Fruit fly (Drosophila melanogaster) whole organism, embryonic: ENCODE data around the gene Acsx4.

Experiments used
- Atf6 ChIP-seq: fragments of 200-800 bp; sonication (Bioruptor generic); IDR thresholded peaks from 2 replicates; pipeline ENCODE4 v1.3.6; 2022; ENCODE audit warnings: missing biosample characterization, missing genetic modification characterization
- B-H2 ChIP-seq: fragments of 200-800 bp; sonication (Bioruptor generic); optimal IDR thresholded peaks from 2 replicates; lab custom pipeline; 2018; ENCODE audit warnings: missing biosample characterization, mild to moderate bottlenecking, missing genetic modification characterization
- CG12769 ChIP-seq: fragments of 200-800 bp; sonication (Bioruptor generic); optimal IDR thresholded peaks from 2 replicates; lab custom pipeline; 2019; ENCODE audit warnings: missing biosample characterization, mild to moderate bottlenecking, missing genetic modification characterization, moderate library complexity
- CG12942 ChIP-seq: fragments of 200-800 bp; sonication (Bioruptor generic); optimal IDR thresholded peaks from 3 replicates; lab custom pipeline; 2016; ENCODE audit warnings: missing biosample characterization, missing genetic modification characterization
- CG16779 ChIP-seq: fragments of 200-800 bp; sonication (Bioruptor generic); IDR thresholded peaks from 2 replicates; pipeline ENCODE4 v1.3.6; 2022; ENCODE audit warnings: missing biosample characterization, missing genetic modification characterization
- CG17361 ChIP-seq: fragments of 200-800 bp; sonication (Bioruptor generic); IDR thresholded peaks from 3 replicates; pipeline ENCODE4 v1.3.6; 2022; ENCODE audit warnings: missing biosample characterization, missing genetic modification characterization
- CG17385 ChIP-seq: fragments of 200-800 bp; sonication (Bioruptor generic); optimal IDR thresholded peaks from 3 replicates; lab custom pipeline; 2018; ENCODE audit warnings: missing biosample characterization, mild to moderate bottlenecking, missing genetic modification characterization
- CG17568 ChIP-seq: fragments of 200-800 bp; sonication (Bioruptor generic); optimal IDR thresholded peaks from 2 replicates; lab custom pipeline; 2018; ENCODE audit warnings: missing biosample characterization, mild to moderate bottlenecking, missing genetic modification characterization, moderate library complexity
- CG18619 ChIP-seq: fragments of 200-800 bp; sonication (Bioruptor generic); optimal IDR thresholded peaks from 3 replicates; lab custom pipeline; 2017; ENCODE audit warnings: missing biosample characterization, mild to moderate bottlenecking, missing genetic modification characterization
- CG34376 ChIP-seq: fragments of 200-800 bp; sonication (Bioruptor generic); optimal IDR thresholded peaks from 2 replicates; lab custom pipeline; 2018; ENCODE audit warnings: missing biosample characterization, mild to moderate bottlenecking, missing genetic modification characterization
- CG4617 ChIP-seq: fragments of 200-800 bp; sonication (Bioruptor generic); optimal IDR thresholded peaks from 3 replicates; lab custom pipeline; 2016; ENCODE audit warnings: missing biosample characterization, missing genetic modification characterization, borderline replicate concordance
- CG6791 ChIP-seq: fragments of 200-800 bp; sonication (Bioruptor generic); IDR thresholded peaks from 3 replicates; pipeline ENCODE4 v1.3.6; 2022; ENCODE audit warnings: missing biosample characterization, missing genetic modification characterization; ENCODE audit not compliant: partially characterized antibody
- CG6854 ChIP-seq: fragments of 200-800 bp; sonication (Bioruptor generic); optimal IDR thresholded peaks from 3 replicates; lab custom pipeline; 2017; ENCODE audit warnings: missing biosample characterization, mild to moderate bottlenecking, missing genetic modification characterization
- CG7372 ChIP-seq: fragments of 200-800 bp; sonication (Bioruptor generic); IDR thresholded peaks from 2 replicates; pipeline ENCODE4 v1.3.6; 2022; ENCODE audit warnings: missing biosample characterization, missing genetic modification characterization
- CG7963 ChIP-seq: fragments of 200-800 bp; sonication (Bioruptor generic); IDR thresholded peaks from 3 replicates; pipeline ENCODE4 v1.3.6; 2022; ENCODE audit warnings: missing biosample characterization, missing genetic modification characterization; ENCODE audit not compliant: partially characterized antibody
- CG8765 ChIP-seq: fragments of 200-800 bp; sonication (Bioruptor generic); IDR thresholded peaks from 2 replicates; pipeline ENCODE4 v1.3.6; 2022; ENCODE audit warnings: missing biosample characterization, missing genetic modification characterization
- CG9817 ChIP-seq: fragments of 200-800 bp; sonication (Bioruptor generic); optimal IDR thresholded peaks from 2 replicates; lab custom pipeline; 2018; ENCODE audit warnings: missing biosample characterization, mild to moderate bottlenecking, missing genetic modification characterization, moderate library complexity
- Dip2 ChIP-seq: fragments of 200-800 bp; sonication (Bioruptor generic); IDR thresholded peaks from 2 replicates; pipeline ENCODE4 v1.3.6; 2022; ENCODE audit warnings: missing biosample characterization, missing genetic modification characterization
- Dip3 ChIP-seq: fragments of 200-800 bp; sonication (Bioruptor generic); optimal IDR thresholded peaks from 3 replicates; lab custom pipeline; 2016; ENCODE audit warnings: missing biosample characterization, missing genetic modification characterization
- Doc2 ChIP-seq: fragments of 200-800 bp; sonication (Bioruptor generic); IDR thresholded peaks from 2 replicates; pipeline ENCODE4 v1.3.6; 2022; ENCODE audit warnings: missing biosample characterization, missing genetic modification characterization
- Doc3 ChIP-seq: fragments of 200-800 bp; sonication (Bioruptor generic); IDR thresholded peaks from 3 replicates; pipeline ENCODE4 v1.3.6; 2022; ENCODE audit warnings: missing biosample characterization, missing genetic modification characterization; ENCODE audit not compliant: partially characterized antibody
- Eip74EF ChIP-seq, 2 experiments: fragments of 200-800 bp in 1 of 2; fragments of >200 bp in 1 of 2; sonication (Bioruptor generic) in 1 of 2; optimal IDR thresholded peaks; 2 replicates each; lab custom pipeline; 2017 to 2019; ENCODE audit warnings: missing biosample characterization in 2 of 2, missing genetic modification characterization in 2 of 2, mild to moderate bottlenecking in 1 of 2, moderate library complexity in 1 of 2
- Hand ChIP-seq: fragments of 200-800 bp; sonication (Bioruptor generic); optimal IDR thresholded peaks from 2 replicates; lab custom pipeline; 2017; ENCODE audit warnings: mild to moderate bottlenecking, missing biosample characterization, missing genetic modification reagents, missing genetic modification characterization
- MBD-R2 ChIP-seq: fragments of 200-800 bp; sonication (Bioruptor generic); IDR thresholded peaks from 2 replicates; pipeline ENCODE4 v1.3.6; 2022; ENCODE audit warnings: missing biosample characterization, missing genetic modification characterization
- PHDP ChIP-seq: fragments of 200-800 bp; sonication (Bioruptor generic); optimal IDR thresholded peaks from 3 replicates; lab custom pipeline; 2018; ENCODE audit warnings: missing biosample characterization, mild to moderate bottlenecking, missing genetic modification characterization, moderate library complexity
- Poxn ChIP-seq: fragments of 200-800 bp; sonication (Bioruptor generic); IDR thresholded peaks from 2 replicates; pipeline ENCODE4 v1.3.6; 2022; ENCODE audit warnings: missing biosample characterization, missing genetic modification characterization
- Scr ChIP-seq: fragments of 200-800 bp; sonication (Bioruptor generic); IDR thresholded peaks from 2 replicates; pipeline ENCODE4 v1.3.6; 2022; ENCODE audit warnings: missing biosample characterization, missing genetic modification characterization; ENCODE audit not compliant: partially characterized antibody
- br ChIP-seq: fragments of >200 bp; optimal IDR thresholded peaks from 2 replicates; lab custom pipeline; 2017
- eve ChIP-seq, 2 experiments: fragments of >200 bp; optimal IDR thresholded peaks; 2 replicates each; lab custom pipeline; 2017; ENCODE audit warnings: missing biosample characterization in 2 of 2, missing genetic modification characterization in 2 of 2
- eyg ChIP-seq: fragments of 200-800 bp; sonication (Bioruptor generic); optimal IDR thresholded peaks from 3 replicates; lab custom pipeline; 2016; ENCODE audit warnings: missing biosample characterization, missing genetic modification characterization
- insv ChIP-seq, 2 experiments: fragments of 200-800 bp; sonication (Bioruptor generic); optimal IDR thresholded peaks; 3 replicates each; lab custom pipeline; 2016 to 2018; ENCODE audit warnings: missing biosample characterization in 2 of 2, missing genetic modification characterization in 2 of 2
- inv ChIP-seq: fragments of 200-800 bp; sonication (Bioruptor generic); IDR thresholded peaks from 2 replicates; pipeline ENCODE4 v1.3.6; 2022; ENCODE audit warnings: missing biosample characterization, missing genetic modification characterization; ENCODE audit not compliant: partially characterized antibody
- kay ChIP-seq: fragments of 200-800 bp; sonication (Bioruptor generic); optimal IDR thresholded peaks from 2 replicates; lab custom pipeline; 2016; ENCODE audit warnings: missing biosample characterization, missing genetic modification characterization
- ken ChIP-seq: fragments of 200-800 bp; sonication (Bioruptor generic); IDR thresholded peaks from 3 replicates; pipeline ENCODE4 v1.3.6; 2022; ENCODE audit warnings: missing biosample characterization, missing genetic modification characterization
- sd ChIP-seq: fragments of 200-800 bp; sonication (Bioruptor generic); optimal IDR thresholded peaks from 3 replicates; lab custom pipeline; 2018; ENCODE audit warnings: missing biosample characterization, mild to moderate bottlenecking, missing genetic modification characterization, moderate library complexity
- seq ChIP-seq: fragments of 200-800 bp; sonication (Bioruptor generic); IDR thresholded peaks from 2 replicates; pipeline ENCODE4 v1.3.6; 2022; ENCODE audit warnings: missing biosample characterization, missing genetic modification characterization
- sr ChIP-seq: fragments of 200-800 bp; sonication (Bioruptor generic); IDR thresholded peaks from 3 replicates; pipeline ENCODE4 v1.3.6; 2022; ENCODE audit warnings: missing biosample characterization, missing genetic modification characterization
- tap ChIP-seq: fragments of 200-800 bp; optimal IDR thresholded peaks from 3 replicates; lab custom pipeline; 2019; ENCODE audit warnings: missing biosample characterization, mild to moderate bottlenecking, missing genetic modification characterization, moderate library complexity
- tio ChIP-seq: fragments of 200-800 bp; sonication (Bioruptor generic); optimal IDR thresholded peaks from 2 replicates; lab custom pipeline; 2017; ENCODE audit warnings: missing biosample characterization, missing genetic modification characterization, inconsistent platforms
- unpg ChIP-seq: fragments of 200-800 bp; sonication (Bioruptor generic); optimal IDR thresholded peaks from 3 replicates; lab custom pipeline; 2018; ENCODE audit warnings: missing biosample characterization, mild to moderate bottlenecking, missing genetic modification characterization, moderate library complexity
- vnd ChIP-seq: fragments of 200-800 bp; sonication (Bioruptor generic); IDR thresholded peaks from 3 replicates; pipeline ENCODE4 v1.3.6; 2022; ENCODE audit warnings: missing biosample characterization, missing genetic modification characterization; ENCODE audit not compliant: partially characterized antibody
- vvl ChIP-seq: fragments of 200-800 bp; sonication (Bioruptor generic); IDR thresholded peaks from 2 replicates; pipeline ENCODE4 v1.3.6; 2022; ENCODE audit warnings: missing biosample characterization, missing genetic modification characterization
- zfh1 ChIP-seq: fragments of 200-800 bp; sonication (Bioruptor generic); IDR thresholded peaks from 3 replicates; pipeline ENCODE4 v1.3.6; 2022; ENCODE audit warnings: missing biosample characterization, missing genetic modification characterization

Gene Acsx4

DNA sequence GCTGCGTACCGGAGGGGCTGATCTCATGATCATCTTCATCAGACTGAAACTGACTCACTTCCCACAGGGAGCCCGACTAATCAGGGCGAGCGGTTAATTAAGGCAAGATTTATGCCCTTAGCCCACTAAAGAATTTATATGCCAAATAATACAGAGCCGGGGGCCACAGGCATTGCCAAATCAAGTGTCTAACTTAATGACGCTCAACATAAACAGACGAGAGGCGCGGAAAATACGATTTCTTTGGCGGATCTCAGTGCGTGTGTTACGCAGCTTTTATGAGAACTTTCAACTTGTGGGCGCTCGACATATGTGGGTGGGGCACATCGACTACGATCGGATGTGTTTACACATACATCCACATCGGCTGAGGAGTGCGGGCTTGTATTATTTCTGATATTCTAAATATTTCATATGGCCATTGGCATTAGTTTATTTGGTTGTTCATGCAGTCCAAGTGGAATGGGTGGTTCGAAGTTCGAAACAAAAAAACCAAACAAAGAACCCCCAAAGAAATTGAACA lies 43.5 kb downstream of the Acsx4 start (continued):
- TF ChIP-seq eyg (GFP tag; lab: Kevin White, UChicago) (no peak), CG12769 (tag; lab: Kevin White, UChicago) (peak; percentile 76), Eip74EF (GFP tag; optimal IDR thresholded peaks at IDR 0.05; lab: Kevin White, UChicago) (no peak), br (lab: Kevin White, UChicago) (no peak), Poxn (GFP tag; lab: Robert Waterston, UW) (no peak), CG6854 (GFP tag; lab: Kevin White, UChicago) (no peak), B-H2 (GFP tag; lab: Kevin White, UChicago) (no peak), Doc2 (no peak), tio (GFP tag; lab: Kevin White, UChicago) (no peak), Dip3 (no peak), CG7372 (GFP tag; lab: Robert Waterston, UW) (no peak), zfh1 (GFP tag; lab: Robert Waterston, UW) (no peak), CG8765 (GFP tag; lab: Robert Waterston, UW) (no peak), seq (GFP tag; lab: Robert Waterston, UW) (no peak), kay (GFP tag; lab: Kevin White, UChicago) (no peak), CG12942 (GFP tag; lab: Kevin White, UChicago) (no peak), CG6791 (GFP tag; lab: Robert Waterston, UW) (no peak), Atf6 (GFP tag; lab: Robert Waterston, UW) (no peak), vnd (GFP tag; lab: Robert Waterston, UW) (no peak), CG4617 (GFP tag; lab: Kevin White, UChicago) (no peak), tap (tag; lab: Kevin White, UChicago) (no peak), CG7963 (GFP tag; lab: Robert Waterston, UW) (no peak), eve (GFP tag; optimal IDR thresholded peaks at IDR 0.05; lab: Kevin White, UChicago) (no peak), CG16779 (no peak), inv (GFP tag; lab: Robert Waterston, UW) (no peak), CG34376 (no peak), PHDP (tag; lab: Kevin White, UChicago) (no peak), sd (tag; lab: Kevin White, UChicago) (peak; percentile 76), Hand (GFP tag; lab: Kevin White, UChicago) (no peak), CG18619 (GFP tag; lab: Kevin White, UChicago) (no peak), sr (peak; percentile 59; the same call in 2 of the 3 replicates), CG17568 (GFP tag; lab: Kevin White, UChicago) (no peak), CG17385 (GFP tag; lab: Kevin White, UChicago) (no peak), insv (GFP tag; optimal IDR thresholded peaks at IDR 0.05; lab: Kevin White, UChicago) (no peak), CG17361 (GFP tag; lab: Robert Waterston, UW) (no peak), MBD-R2 (GFP tag; lab: Robert Waterston, UW) (no peak), CG9817 (no peak), Doc3 (GFP tag; lab: Robert Waterston, UW) (no peak), Scr (GFP tag; lab: Robert Waterston, UW) (0 out of 2 replicates have a peak, but pooled peaks have one; percentile 10), vvl (GFP tag; lab: Robert Waterston, UW) (no peak), ken (GFP tag; lab: Robert Waterston, UW) (no peak), Dip2 (no peak), unpg (GFP tag; lab: Kevin White, UChicago) (no peak)
